Worm (Caenorhabditis elegans) whole organism, L2 larva: ENCODE measurements around the gene F45F2.10.

ENCODE experiments used
- F13H6.1 ChIP-seq: sonication (generic microtip); optimal IDR thresholded peaks from 2 replicates; lab custom pipeline; 2016; ENCODE audit warnings: missing genetic modification characterization, missing compliant biosample characterization
- ZK546.5 ChIP-seq: sonication (generic microtip); optimal IDR thresholded peaks from 2 replicates; lab custom pipeline; 2017; ENCODE audit warnings: missing biosample characterization, missing genetic modification characterization
- alr-1 ChIP-seq: fragments of 150-350 bp; optimal IDR thresholded peaks from 2 replicates; lab custom pipeline; 2014; ENCODE audit warnings: missing biosample characterization, missing genetic modification characterization
- egl-27 ChIP-seq: sonication (generic microtip); optimal IDR thresholded peaks from 3 replicates; lab custom pipeline; 2017; ENCODE audit warnings: missing biosample characterization, missing genetic modification reagents, missing genetic modification characterization
- mdl-1 ChIP-seq, 2 experiments: fragments of 150-350 bp in 1 of 2; sonication (generic microtip) in 1 of 2; optimal IDR thresholded peaks; 2 replicates each; lab custom pipeline; 2017; ENCODE audit warnings: missing biosample characterization in 2 of 2, missing genetic modification characterization in 2 of 2
- nhr-12 ChIP-seq: fragments of 150-350 bp; optimal IDR thresholded peaks from 2 replicates; lab custom pipeline; 2014; ENCODE audit warnings: missing biosample characterization, missing genetic modification characterization
- nhr-237 ChIP-seq: fragments of 150-350 bp; optimal IDR thresholded peaks from 2 replicates; lab custom pipeline; 2014; ENCODE audit warnings: missing biosample characterization, missing genetic modification characterization
- peb-1 ChIP-seq: fragments of 150-350 bp; optimal IDR thresholded peaks from 2 replicates; lab custom pipeline; 2014; ENCODE audit warnings: missing biosample characterization, missing genetic modification characterization
- skn-1 ChIP-seq: sonication (generic microtip); optimal IDR thresholded peaks from 2 replicates; lab custom pipeline; 2017; ENCODE audit warnings: missing biosample characterization, missing genetic modification characterization
- snpc-4 ChIP-seq: fragments of 150-350 bp; optimal IDR thresholded peaks from 2 replicates; lab custom pipeline; 2014; ENCODE audit warnings: missing biosample characterization, missing genetic modification characterization
- unc-55 ChIP-seq: fragments of 150-350 bp; sonication (generic microtip); optimal IDR thresholded peaks from 3 replicates; lab custom pipeline; 2014; ENCODE audit warnings: missing biosample characterization, missing genetic modification reagents, missing genetic modification characterization
- ztf-11 ChIP-seq: sonication (generic microtip); optimal IDR thresholded peaks from 2 replicates; lab custom pipeline; 2017; ENCODE audit warnings: missing biosample characterization, missing genetic modification characterization
- ztf-4 ChIP-seq: fragments of 150-350 bp; optimal IDR thresholded peaks from 2 replicates; lab custom pipeline; 2014; ENCODE audit warnings: missing biosample characterization, missing genetic modification characterization

DNA sequence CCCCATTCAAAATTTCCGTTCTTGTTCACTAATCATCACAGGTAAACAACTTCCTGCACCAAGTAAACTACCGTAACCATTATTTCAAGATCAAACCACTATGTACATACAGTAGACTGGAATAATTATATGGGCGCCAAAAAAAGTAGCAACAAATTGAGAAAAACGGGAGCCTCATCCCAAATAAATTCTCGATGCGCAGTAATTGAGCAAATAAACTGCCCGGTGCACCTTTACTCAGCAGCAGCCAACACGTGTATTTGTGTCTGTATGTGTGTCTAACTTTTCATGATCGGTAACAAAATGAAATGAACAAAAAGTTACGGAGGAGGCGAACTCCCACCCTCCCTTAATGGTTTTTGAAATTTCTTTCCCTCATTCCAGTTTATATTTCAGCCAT is 10.5 kb upstream of the F45F2.10 start, which contains the start of gene otpl-5:
- no peak for TF ChIP-seq nhr-12 (tag; lab: Kevin White, UChicago)
- TF ChIP-seq mdl-1 (tag; optimal IDR thresholded peaks at IDR 0.05; lab: Kevin White, UChicago) = no peak
- no peak for TF ChIP-seq unc-55
- no peak for TF ChIP-seq alr-1 (tag; lab: Kevin White, UChicago)
- no peak for TF ChIP-seq ztf-4 (tag; lab: Kevin White, UChicago)
- TF ChIP-seq ztf-11 (tag; lab: Kevin White, UChicago) = no peak
- no peak for TF ChIP-seq nhr-237 (tag; lab: Kevin White, UChicago)
- no peak for TF ChIP-seq egl-27 (tag; lab: Kevin White, UChicago)
- TF ChIP-seq snpc-4 (tag; lab: Kevin White, UChicago) = no peak
- TF ChIP-seq peb-1 = no peak
- no peak for TF ChIP-seq ZK546.5 (tag; lab: Kevin White, UChicago)
- no peak for TF ChIP-seq F13H6.1
- TF ChIP-seq skn-1 (tag; lab: Kevin White, UChicago) = no peak
